Fruit fly (Drosophila melanogaster): ENCODE results near the gene Surf4.

Gene Surf4

dm6 chr3R:15346018-15346383, at the start of gene Surf4, which contains the start of gene CG31301:
Gene Surf4 (minus strand): TSS chr3R:15346176.
Gene CG31301 (plus strand): TSS chr3R:15346205.
- TF ChIP-seq Dbx (GFP tag; IDR thresholded peaks at IDR 0.05) (no peak), CG2129 (GFP tag; IDR thresholded peaks at IDR 0.05; ENCODE audit: partially characterized antibody) (no peak), NK7.1 (GFP tag; optimal IDR thresholded peaks at IDR 0.05) (no peak), fru (optimal IDR thresholded peaks at IDR 0.05) (no peak), sqz (GFP tag; optimal IDR thresholded peaks at IDR 0.05) (no peak), unc-4 (GFP tag; IDR thresholded peaks at IDR 0.05; ENCODE audit: partially characterized antibody) (peak; percentile 59), CG3995 (GFP tag; optimal IDR thresholded peaks at IDR 0.05) (peak; percentile 50), unpg (GFP tag; optimal IDR thresholded peaks at IDR 0.05) (peak; percentile 6), Dp (GFP tag; optimal IDR thresholded peaks at IDR 0.05) (peak; percentile 35), zfh2 (GFP tag; optimal IDR thresholded peaks at IDR 0.05) (no peak), C15 (GFP tag; IDR thresholded peaks at IDR 0.05) (no peak), CG7372 (GFP tag; IDR thresholded peaks at IDR 0.05) (no peak), CG14860 (GFP tag; IDR thresholded peaks at IDR 0.05; ENCODE audit: partially characterized antibody) (peak; percentile 68; the same call in 2 of the 3 replicates), CG10431 (GFP tag; optimal IDR thresholded peaks at IDR 0.05) (no peak), Pdp1 (GFP tag; optimal IDR thresholded peaks at IDR 0.05) (no peak), CG4730 (GFP tag; IDR thresholded peaks at IDR 0.05) (no peak), CG2202 (tag; optimal IDR thresholded peaks at IDR 0.05) (no peak), H15 (GFP tag; IDR thresholded peaks at IDR 0.05) (no peak), cg (GFP tag; optimal IDR thresholded peaks at IDR 0.05) (no peak), NFAT (GFP tag; IDR thresholded peaks at IDR 0.05) (no peak), CG2889 (GFP tag; IDR thresholded peaks at IDR 0.05) (no peak), lilli (GFP tag; optimal IDR thresholded peaks at IDR 0.05) (peak; percentile 5), Ets97D (GFP tag; optimal IDR thresholded peaks at IDR 0.05) (peak; percentile 71), CG10321 (GFP tag; IDR thresholded peaks at IDR 0.05) (no peak), lbe (GFP tag; optimal IDR thresholded peaks at IDR 0.05) (no peak), Antp (GFP tag; optimal IDR thresholded peaks at IDR 0.05) (no peak), luna (GFP tag; optimal IDR thresholded peaks at IDR 0.05) (no peak), CG16863 (GFP tag; optimal IDR thresholded peaks at IDR 0.05) (no peak), ERR (GFP tag; optimal IDR thresholded peaks at IDR 0.05) (no peak), Sin3A (optimal IDR thresholded peaks at IDR 0.05) (peak; percentile 39), sna (GFP tag; IDR thresholded peaks at IDR 0.05; ENCODE audit: partially characterized antibody) (peak; percentile 40; the same call in 1 of the 2 replicates), CG17328 (GFP tag; IDR thresholded peaks at IDR 0.05) (no peak), CG10147 (GFP tag; optimal IDR thresholded peaks at IDR 0.05) (no peak), CG34224 (GFP tag; IDR thresholded peaks at IDR 0.05; ENCODE audit: partially characterized antibody) (peak; percentile 64), CG5180 (GFP tag; optimal IDR thresholded peaks at IDR 0.05) (no peak), CG17385 (GFP tag; optimal IDR thresholded peaks at IDR 0.05) (peak; percentile 34), gt (GFP tag; IDR thresholded peaks at IDR 0.05) (no peak), inv (GFP tag; IDR thresholded peaks at IDR 0.05; ENCODE audit: partially characterized antibody) (peak; percentile 49), CG10274 (GFP tag; optimal IDR thresholded peaks at IDR 0.05) (no peak), CG17361 (GFP tag; IDR thresholded peaks at IDR 0.05) (no peak), Nf-YC (tag; optimal IDR thresholded peaks at IDR 0.05) (peak; percentile 8), trem (tag; optimal IDR thresholded peaks at IDR 0.05) (peak; percentile 29), sug (tag; optimal IDR thresholded peaks at IDR 0.05) (no peak), insv (GFP tag; optimal IDR thresholded peaks at IDR 0.05) (no peak), CG2678 (tag; optimal IDR thresholded peaks at IDR 0.05) (no peak), HLHmδ (GFP tag; optimal IDR thresholded peaks at IDR 0.05) (no peak), CG6854 (GFP tag; optimal IDR thresholded peaks at IDR 0.05) (no peak), chif (GFP tag; optimal IDR thresholded peaks at IDR 0.05) (no peak), CG12236 (GFP tag; optimal IDR thresholded peaks at IDR 0.05) (no peak), CG6654 (GFP tag; optimal IDR thresholded peaks at IDR 0.05) (no peak), CG7839 (tag; optimal IDR thresholded peaks at IDR 0.05) (no peak), CG34376 (GFP tag; optimal IDR thresholded peaks at IDR 0.05) (peak; percentile 32)
